Fruit fly (Drosophila melanogaster) whole organism, embryonic: ENCODE results near the gene ss.

Experiments used
- Abd-B ChIP-seq: fragments of 200-800 bp; sonication (Bioruptor generic); optimal IDR thresholded peaks from 2 replicates; lab custom pipeline; 2018; ENCODE audit warnings: missing biosample characterization, mild to moderate bottlenecking, missing genetic modification characterization, moderate library complexity
- Asciz ChIP-seq: fragments of 200-800 bp; sonication (Bioruptor generic); optimal IDR thresholded peaks from 2 replicates; lab custom pipeline; 2017; ENCODE audit warnings: missing biosample characterization, mild to moderate bottlenecking, missing genetic modification characterization, missing genetic modification reagents
- Awh ChIP-seq: fragments of 200-800 bp; sonication (Bioruptor generic); IDR thresholded peaks from 2 replicates; pipeline ENCODE4, ENCODE4 v1.3.6; 2022; ENCODE audit warnings: missing biosample characterization, missing genetic modification characterization
- BtbVII ChIP-seq: fragments of 200-800 bp; sonication (Bioruptor generic); optimal IDR thresholded peaks from 3 replicates; lab custom pipeline; 2017; ENCODE audit warnings: missing biosample characterization, mild to moderate bottlenecking, missing genetic modification characterization
- CG10209 ChIP-seq: fragments of 200-800 bp; sonication (Bioruptor generic); optimal IDR thresholded peaks from 3 replicates; lab custom pipeline; 2017; ENCODE audit warnings: missing biosample characterization, mild to moderate bottlenecking, missing genetic modification characterization, missing genetic modification reagents
- CG10979 ChIP-seq: fragments of 200-800 bp; sonication (Bioruptor generic); optimal IDR thresholded peaks from 2 replicates; lab custom pipeline; 2018; ENCODE audit warnings: missing biosample characterization, mild to moderate bottlenecking, missing genetic modification characterization, moderate library complexity
- CG11560 ChIP-seq: fragments of 200-800 bp; sonication (Bioruptor generic); IDR thresholded peaks from 3 replicates; pipeline ENCODE4 v1.3.6; 2022; ENCODE audit warnings: missing biosample characterization, missing genetic modification characterization
- CG12236 ChIP-seq: fragments of 200-800 bp; sonication (Bioruptor generic); optimal IDR thresholded peaks from 2 replicates; lab custom pipeline; 2016; ENCODE audit warnings: missing biosample characterization, missing genetic modification characterization
- CG13123 ChIP-seq: fragments of 200-800 bp; sonication (Bioruptor generic); optimal IDR thresholded peaks from 2 replicates; lab custom pipeline; 2016; ENCODE audit warnings: missing biosample characterization, missing genetic modification characterization
- CG13424 ChIP-seq: fragments of 200-800 bp; sonication (Bioruptor generic); optimal IDR thresholded peaks from 2 replicates; lab custom pipeline; 2019; ENCODE audit warnings: missing biosample characterization, mild to moderate bottlenecking, missing genetic modification characterization, moderate library complexity
- CG14441 ChIP-seq: fragments of 200-800 bp; sonication (Bioruptor generic); IDR thresholded peaks from 2 replicates; pipeline ENCODE4 v1.3.6; 2022; ENCODE audit warnings: missing biosample characterization, missing genetic modification characterization
- CG1529 ChIP-seq: fragments of 200-800 bp; sonication (Bioruptor generic); optimal IDR thresholded peaks from 3 replicates; lab custom pipeline; 2018; ENCODE audit warnings: missing biosample characterization, missing genetic modification characterization
- CG15514 ChIP-seq: fragments of 200-800 bp; sonication (Bioruptor generic); optimal IDR thresholded peaks from 3 replicates; lab custom pipeline; 2017; ENCODE audit warnings: missing biosample characterization, missing genetic modification characterization, mild to moderate bottlenecking, moderate library complexity, missing genetic modification reagents
- CG17359 ChIP-seq: fragments of 200-800 bp; sonication (Bioruptor generic); optimal IDR thresholded peaks from 3 replicates; lab custom pipeline; 2018; ENCODE audit warnings: missing biosample characterization, mild to moderate bottlenecking, missing genetic modification characterization, moderate library complexity
- CG17829 ChIP-seq: fragments of 200-800 bp; optimal IDR thresholded peaks from 2 replicates; lab custom pipeline; 2019; ENCODE audit warnings: missing biosample characterization, mild to moderate bottlenecking, missing genetic modification characterization, moderate library complexity
- CG1792 ChIP-seq: fragments of 200-800 bp; sonication (Bioruptor generic); optimal IDR thresholded peaks from 2 replicates; lab custom pipeline; 2016; ENCODE audit warnings: missing biosample characterization, missing genetic modification characterization
- CG18619 ChIP-seq: fragments of 200-800 bp; sonication (Bioruptor generic); optimal IDR thresholded peaks from 3 replicates; lab custom pipeline; 2017; ENCODE audit warnings: missing biosample characterization, mild to moderate bottlenecking, missing genetic modification characterization
- CG2712 ChIP-seq: fragments of 200-800 bp; optimal IDR thresholded peaks from 3 replicates; lab custom pipeline; 2019; ENCODE audit warnings: missing biosample characterization, mild to moderate bottlenecking, missing genetic modification characterization, moderate library complexity
- CG3407 ChIP-seq: fragments of 200-800 bp; sonication (Bioruptor generic); optimal IDR thresholded peaks from 2 replicates; lab custom pipeline; 2018; ENCODE audit warnings: missing biosample characterization, mild to moderate bottlenecking, missing genetic modification characterization
- CG4424 ChIP-seq: fragments of 200-800 bp; sonication (Bioruptor generic); optimal IDR thresholded peaks from 3 replicates; lab custom pipeline; 2016; ENCODE audit warnings: missing biosample characterization, missing genetic modification characterization
- CG5953 ChIP-seq: fragments of 200-800 bp; sonication (Bioruptor generic); IDR thresholded peaks from 2 replicates; pipeline ENCODE4 v1.3.6; 2022; ENCODE audit warnings: missing biosample characterization, missing genetic modification characterization
- CG6175 ChIP-seq: fragments of 200-800 bp; sonication (Bioruptor generic); IDR thresholded peaks from 3 replicates; pipeline ENCODE4 v1.3.6; 2022; ENCODE audit warnings: missing biosample characterization, missing genetic modification characterization
- CG7745 ChIP-seq: fragments of 200-800 bp; sonication (Bioruptor generic); optimal IDR thresholded peaks from 2 replicates; lab custom pipeline; 2018; ENCODE audit warnings: missing biosample characterization, mild to moderate bottlenecking, missing genetic modification characterization, moderate library complexity
- CG7963 ChIP-seq: fragments of 200-800 bp; sonication (Bioruptor generic); IDR thresholded peaks from 3 replicates; pipeline ENCODE4 v1.3.6; 2022; ENCODE audit warnings: missing biosample characterization, missing genetic modification characterization; ENCODE audit not compliant: partially characterized antibody
- CG8281 ChIP-seq: fragments of 200-800 bp; sonication (Bioruptor generic); optimal IDR thresholded peaks from 2 replicates; lab custom pipeline; 2018; ENCODE audit warnings: missing biosample characterization, mild to moderate bottlenecking, missing genetic modification characterization, moderate library complexity
- CTCF ChIP-seq: fragments of 200-800 bp; sonication (Bioruptor generic); optimal IDR thresholded peaks from 2 replicates; lab custom pipeline; 2017; ENCODE audit warnings: missing biosample characterization, mild to moderate bottlenecking, missing genetic modification characterization, moderate library complexity
- Camta ChIP-seq: fragments of 200-800 bp; sonication (Bioruptor generic); optimal IDR thresholded peaks from 2 replicates; lab custom pipeline; 2016; ENCODE audit warnings: missing biosample characterization, missing genetic modification characterization
- Chrac-16 ChIP-seq: fragments of 200-800 bp; sonication (Bioruptor generic); optimal IDR thresholded peaks from 3 replicates; lab custom pipeline; 2016; ENCODE audit warnings: missing biosample characterization, missing genetic modification characterization
- CrebB ChIP-seq: fragments of 200-800 bp; sonication (Bioruptor generic); optimal IDR thresholded peaks from 3 replicates; lab custom pipeline; 2018; ENCODE audit warnings: missing biosample characterization, mild to moderate bottlenecking, missing genetic modification characterization
- Dll ChIP-seq: fragments of 200-800 bp; sonication (Bioruptor generic); IDR thresholded peaks from 4 replicates; pipeline ENCODE4 v1.3.6; 2022; ENCODE audit warnings: missing biosample characterization, missing genetic modification characterization; ENCODE audit not compliant: partially characterized antibody
- Gug ChIP-seq: fragments of 200-800 bp; sonication (Bioruptor generic); IDR thresholded peaks from 4 replicates; pipeline ENCODE4 v1.3.6; 2022; ENCODE audit warnings: missing biosample characterization, missing genetic modification characterization
- HmgD ChIP-seq: fragments of 200-800 bp; sonication (Bioruptor generic); optimal IDR thresholded peaks from 3 replicates; lab custom pipeline; 2016; ENCODE audit warnings: missing biosample characterization, missing genetic modification characterization
- HmgZ ChIP-seq: fragments of 200-800 bp; sonication (Bioruptor generic); optimal IDR thresholded peaks from 2 replicates; lab custom pipeline; 2018; ENCODE audit warnings: missing biosample characterization, mild to moderate bottlenecking, missing genetic modification characterization
- Mad ChIP-seq: fragments of 200-800 bp; sonication (Bioruptor generic); optimal IDR thresholded peaks from 2 replicates; lab custom pipeline; 2016; ENCODE audit warnings: missing biosample characterization, missing genetic modification characterization
- btn ChIP-seq: fragments of 200-800 bp; sonication (Bioruptor generic); optimal IDR thresholded peaks from 2 replicates; lab custom pipeline; 2016; ENCODE audit warnings: missing biosample characterization, missing genetic modification characterization
- crp ChIP-seq, 2 experiments: fragments of 200-800 bp; sonication (Bioruptor generic); optimal IDR thresholded peaks; 2 replicates in 1 of 2; 3 replicates in 1 of 2; lab custom pipeline; 2017; ENCODE audit warnings: missing biosample characterization in 2 of 2, missing genetic modification characterization in 2 of 2, mild to moderate bottlenecking in 1 of 2, moderate library complexity in 1 of 2
- dpn ChIP-seq, 2 experiments: fragments of 200-800 bp; sonication (Bioruptor generic); optimal IDR thresholded peaks; 3 replicates each; lab custom pipeline; 2016; ENCODE audit warnings: missing biosample characterization in 2 of 2, missing genetic modification characterization in 2 of 2
- en ChIP-seq: fragments of 200-800 bp; sonication (Bioruptor generic); optimal IDR thresholded peaks from 2 replicates; lab custom pipeline; 2016; ENCODE audit warnings: missing biosample characterization, missing genetic modification characterization
- grn ChIP-seq: fragments of 200-800 bp; sonication (Bioruptor generic); optimal IDR thresholded peaks from 3 replicates; lab custom pipeline; 2017; ENCODE audit warnings: missing biosample characterization, missing genetic modification characterization
- gsb ChIP-seq: fragments of 200-800 bp; sonication (Bioruptor generic); IDR thresholded peaks from 2 replicates; pipeline ENCODE4 v1.3.6; 2022; ENCODE audit warnings: missing biosample characterization, missing genetic modification characterization
- gt ChIP-seq: fragments of 200-800 bp; sonication (Bioruptor generic); IDR thresholded peaks from 2 replicates; pipeline ENCODE4 v1.3.6; 2022; ENCODE audit warnings: missing biosample characterization, missing genetic modification characterization
- luna ChIP-seq: fragments of 200-800 bp; sonication (Bioruptor generic); optimal IDR thresholded peaks from 2 replicates; lab custom pipeline; 2016; ENCODE audit warnings: missing biosample characterization, missing genetic modification characterization
- peb ChIP-seq: fragments of 200-800 bp; sonication (Bioruptor generic); IDR thresholded peaks from 2 replicates; pipeline ENCODE4 v1.3.6; 2022; ENCODE audit warnings: missing biosample characterization, missing genetic modification characterization
- pzg ChIP-seq: fragments of 200-800 bp; sonication (Bioruptor generic); optimal IDR thresholded peaks from 3 replicates; lab custom pipeline; 2018; ENCODE audit warnings: missing biosample characterization, mild to moderate bottlenecking, missing genetic modification characterization, moderate library complexity
- rib ChIP-seq: fragments of 200-800 bp; sonication (Bioruptor generic); IDR thresholded peaks from 2 replicates; pipeline ENCODE4 v1.3.6; 2022; ENCODE audit warnings: missing biosample characterization, missing genetic modification characterization
- schlank ChIP-seq: fragments of 200-800 bp; sonication (Bioruptor generic); optimal IDR thresholded peaks from 2 replicates; lab custom pipeline; 2018; ENCODE audit warnings: missing biosample characterization, mild to moderate bottlenecking, missing genetic modification characterization
- scrt ChIP-seq: fragments of 200-800 bp; sonication (Bioruptor generic); optimal IDR thresholded peaks from 2 replicates; lab custom pipeline; 2018; ENCODE audit warnings: missing biosample characterization, mild to moderate bottlenecking, missing genetic modification characterization, moderate library complexity
- sens-2 ChIP-seq: fragments of 200-800 bp; sonication (Bioruptor generic); IDR thresholded peaks from 2 replicates; pipeline ENCODE4 v1.3.6; 2022; ENCODE audit warnings: missing biosample characterization, missing genetic modification characterization
- tup ChIP-seq: fragments of 200-800 bp; sonication (Bioruptor generic); optimal IDR thresholded peaks from 2 replicates; lab custom pipeline; 2016; ENCODE audit warnings: missing biosample characterization, mild to moderate bottlenecking, missing genetic modification characterization, moderate library complexity
- wek ChIP-seq: fragments of 200-800 bp; sonication (Bioruptor generic); optimal IDR thresholded peaks from 3 replicates; lab custom pipeline; 2018; ENCODE audit warnings: missing biosample characterization, mild to moderate bottlenecking, missing genetic modification characterization, moderate library complexity

Gene ss

dm6 chr3R:16341817-16342374 is 61.6 kb downstream of the ss start, which contains the start of the genes SF2 and pad (continued):
- TF ChIP-seq BtbVII (GFP tag; lab: Kevin White, UChicago) (no peak), Camta (GFP tag; lab: Kevin White, UChicago) (peak; percentile 76), CG18619 (GFP tag; lab: Kevin White, UChicago) (peak; percentile 65), rib (no peak), CG15514 (GFP tag; lab: Kevin White, UChicago) (peak; percentile 68), Gug (GFP tag; lab: Robert Waterston, UW) (peak; percentile 79; the same call in 3 of the 4 replicates), CG10209 (GFP tag; lab: Kevin White, UChicago) (peak; percentile 71), crp (GFP tag; optimal IDR thresholded peaks at IDR 0.05; lab: Kevin White, UChicago) (peak in 1 of 2 experiments; percentile 51), pzg (peak; percentile 82), wek (GFP tag; lab: Kevin White, UChicago) (no peak), Asciz (GFP tag; lab: Kevin White, UChicago) (peak; percentile 40), CG10979 (tag; lab: Kevin White, UChicago) (peak; percentile 65), Dll (GFP tag; lab: Robert Waterston, UW) (peak; percentile 98), CG5953 (GFP tag; lab: Robert Waterston, UW) (no peak), CG14441 (peak; percentile 70), luna (GFP tag; lab: Kevin White, UChicago) (no peak), Awh (GFP tag; lab: Robert Waterston, UW) (peak; percentile 41; the same call in 1 of the 2 replicates), sens-2 (GFP tag; lab: Robert Waterston, UW) (peak; percentile 46; the same call in 1 of the 2 replicates), CG1529 (GFP tag; lab: Kevin White, UChicago) (peak; percentile 24), CG2712 (tag; lab: Kevin White, UChicago) (peak; percentile 86), Chrac-16 (GFP tag; lab: Kevin White, UChicago) (peak; percentile 87), CG13123 (peak; percentile 60), CrebB (tag; lab: Kevin White, UChicago) (no peak), CG13424 (tag; lab: Kevin White, UChicago) (peak; percentile 84), peb (GFP tag; lab: Robert Waterston, UW) (no peak), tup (GFP tag; lab: Kevin White, UChicago) (peak; percentile 12), CG3407 (GFP tag; lab: Kevin White, UChicago) (peak; percentile 39), CTCF (GFP tag; lab: Kevin White, UChicago) (peak; percentile 9), CG11560 (tag; lab: Robert Waterston, UW) (peak; percentile 52; the same call in 1 of the 3 replicates), CG8281 (tag; lab: Kevin White, UChicago) (peak; percentile 12), CG17829 (tag; lab: Kevin White, UChicago) (peak; percentile 86), CG1792 (GFP tag; lab: Kevin White, UChicago) (peak; percentile 54), scrt (GFP tag; lab: Kevin White, UChicago) (peak; percentile 56), Abd-B (GFP tag; lab: Kevin White, UChicago) (peak; percentile 84), CG17359 (tag; lab: Kevin White, UChicago) (peak; percentile 67), HmgZ (tag; lab: Kevin White, UChicago) (peak; percentile 82), gt (GFP tag; lab: Robert Waterston, UW) (no peak), CG12236 (GFP tag; lab: Kevin White, UChicago) (peak; percentile 16), CG4424 (GFP tag; lab: Kevin White, UChicago) (peak; percentile 83), btn (GFP tag; lab: Kevin White, UChicago) (peak; percentile 35), grn (peak; percentile 34), CG7963 (GFP tag; lab: Robert Waterston, UW) (peak; percentile 76), dpn (GFP tag; optimal IDR thresholded peaks at IDR 0.05; lab: Kevin White, UChicago) (peak; percentile 78 to 82), en (GFP tag; lab: Kevin White, UChicago) (peak; percentile 44), CG6175 (no peak), CG7745 (no peak), schlank (tag; lab: Kevin White, UChicago) (peak; percentile 30), Mad (GFP tag; lab: Kevin White, UChicago) (peak; percentile 91), gsb (no peak), HmgD (GFP tag; lab: Kevin White, UChicago) (no peak)
